Fruit fly (Drosophila melanogaster) whole organism, pupa: ENCODE measurements around the gene MED25.

Experiments
- CG10348 ChIP-seq: fragments of 200-800 bp; sonication (Bioruptor generic); IDR thresholded peaks from 2 replicates; pipeline ENCODE4 v1.3.6; 2022; ENCODE audit warnings: missing biosample characterization, missing genetic modification characterization
- CG14655 ChIP-seq: fragments of 200-800 bp; sonication (Bioruptor generic); optimal IDR thresholded peaks from 3 replicates; lab custom pipeline; 2017; ENCODE audit warnings: mild to moderate bottlenecking, missing biosample characterization, missing genetic modification reagents, missing genetic modification characterization
- CG15710 ChIP-seq: fragments of 200-800 bp; sonication (Bioruptor generic); optimal IDR thresholded peaks from 2 replicates; lab custom pipeline; 2018; ENCODE audit warnings: missing biosample characterization, mild to moderate bottlenecking, missing genetic modification characterization, moderate library complexity
- CG32121 ChIP-seq: fragments of 200-800 bp; sonication (Bioruptor generic); IDR thresholded peaks from 2 replicates; pipeline ENCODE4 v1.3.6; 2022; ENCODE audit warnings: missing biosample characterization, missing genetic modification characterization
- CG9948 ChIP-seq: fragments of 200-800 bp; sonication (Bioruptor generic); optimal IDR thresholded peaks from 2 replicates; lab custom pipeline; 2018; ENCODE audit warnings: missing biosample characterization, mild to moderate bottlenecking, missing genetic modification characterization, moderate library complexity
- EcR ChIP-seq: fragments of 200-800 bp; sonication (Bioruptor generic); optimal IDR thresholded peaks from 3 replicates; lab custom pipeline; 2019; ENCODE audit warnings: missing biosample characterization, missing genetic modification characterization, mild to moderate bottlenecking, moderate library complexity, missing genetic modification reagents
- Ets98B ChIP-seq: fragments of 200-800 bp; sonication (Bioruptor generic); IDR thresholded peaks from 2 replicates; pipeline ENCODE4 v1.3.6; 2022; ENCODE audit warnings: missing biosample characterization, missing genetic modification characterization
- Pif1B ChIP-seq: fragments of 200-800 bp; sonication (Bioruptor generic); optimal IDR thresholded peaks from 3 replicates; lab custom pipeline; 2016; ENCODE audit warnings: missing biosample characterization, missing genetic modification characterization
- Snoo ChIP-seq: fragments of 200-800 bp; sonication (Bioruptor generic); optimal IDR thresholded peaks from 3 replicates; lab custom pipeline; 2017; ENCODE audit warnings: missing biosample characterization, mild to moderate bottlenecking, missing genetic modification characterization, inconsistent platforms
- fd96Ca ChIP-seq: fragments of 200-800 bp; sonication (Bioruptor generic); IDR thresholded peaks from 3 replicates; pipeline ENCODE4 v1.3.6; 2022; ENCODE audit warnings: missing biosample characterization, missing genetic modification characterization
- rn ChIP-seq: fragments of 200-800 bp; sonication (Bioruptor generic); IDR thresholded peaks from 2 replicates; pipeline ENCODE4 v1.3.6; 2022; ENCODE audit warnings: missing biosample characterization, missing genetic modification characterization

- no peak for TF ChIP-seq CG15710 (tag; lab: Kevin White, UChicago)
- TF ChIP-seq rn (GFP tag; lab: Robert Waterston, UW), result no peak
- no peak for TF ChIP-seq CG14655 (GFP tag; lab: Kevin White, UChicago)
- no peak for TF ChIP-seq Ets98B
- no peak for TF ChIP-seq fd96Ca (GFP tag; lab: Robert Waterston, UW)
- TF ChIP-seq Pif1B, result no peak
- TF ChIP-seq CG10348 (GFP tag; lab: Robert Waterston, UW), result no peak
- no peak for TF ChIP-seq CG9948
- no peak for TF ChIP-seq EcR (GFP tag; lab: Kevin White, UChicago)
- TF ChIP-seq CG32121, result no peak
- TF ChIP-seq Snoo (tag; lab: Kevin White, UChicago), result no peak
These were observed 47.1 kb downstream of the MED25 start, which contains the start of gene CG17193 for dm6 chr3R:20055809-20056208.
